Worm (Caenorhabditis elegans) whole organism, young adult: ENCODE measurements around the gene grwd-1.

Experiments used
- B0019.2 ChIP-seq: fragments of 200-800 bp; sonication (Bioruptor generic); conservative IDR thresholded peaks from 2 replicates; pipeline ENCODE4 v1.3.6; 2022; ENCODE audit warnings: missing genetic modification reagents, missing genetic modification characterization, missing compliant biosample characterization
- F39B2.1 ChIP-seq: fragments of 200-800 bp; sonication (Bioruptor generic); IDR thresholded peaks from 2 replicates; pipeline ENCODE4 v1.3.6; 2022; ENCODE audit warnings: missing genetic modification reagents, missing genetic modification characterization, missing compliant biosample characterization
- T26A5.8 ChIP-seq: sonication (generic microtip); optimal IDR thresholded peaks from 2 replicates; lab custom pipeline; 2016; ENCODE audit warnings: missing genetic modification characterization, missing compliant biosample characterization
- Y56A3A.18 ChIP-seq: fragments of 200-800 bp; sonication (Bioruptor generic); IDR thresholded peaks from 2 replicates; pipeline ENCODE4 v1.3.6; 2022; ENCODE audit warnings: missing genetic modification reagents, missing genetic modification characterization, missing compliant biosample characterization
- ama-1 ChIP-seq, 3 experiments: fragments of 150-350 bp in 1 of 3; sonication (generic microtip) in 2 of 3; optimal IDR thresholded peaks; 2 replicates each; lab custom pipeline; 2014 to 2018; ENCODE audit warnings: missing biosample characterization in 2 of 3, missing genetic modification characterization in 2 of 3, missing genetic modification reagents in 2 of 3
- attf-6 ChIP-seq: fragments of 200-800 bp; sonication (Bioruptor generic); IDR thresholded peaks from 2 replicates; pipeline ENCODE4 v1.3.6; 2022; ENCODE audit warnings: missing genetic modification reagents, missing genetic modification characterization, missing compliant biosample characterization
- bed-1 ChIP-seq: fragments of 200-800 bp; sonication (Bioruptor generic); IDR thresholded peaks from 2 replicates; pipeline ENCODE4 v1.3.6; 2022; ENCODE audit warnings: missing genetic modification reagents, missing genetic modification characterization, missing compliant biosample characterization
- cebp-1 ChIP-seq, 2 experiments: fragments of 200-800 bp in 1 of 2; sonication (Bioruptor generic) in 1 of 2; sonication (generic microtip) in 1 of 2; IDR thresholded peaks in 1 of 2; optimal IDR thresholded peaks in 1 of 2; 2 replicates each; pipeline versions ENCODE4 v1.3.6 to Lab custom; 2017 to 2022; ENCODE audit warnings: missing compliant biosample characterization in 2 of 2, missing genetic modification characterization in 2 of 2, mild to moderate bottlenecking in 1 of 2, missing genetic modification reagents in 1 of 2, moderate library complexity in 1 of 2
- cebp-2 ChIP-seq: fragments of 200-800 bp; sonication (Bioruptor generic); IDR thresholded peaks from 2 replicates; pipeline ENCODE4 v1.3.6; 2022; ENCODE audit warnings: missing genetic modification characterization, missing compliant biosample characterization
- ceh-40 ChIP-seq: fragments of 200-800 bp; sonication (Bioruptor generic); IDR thresholded peaks from 2 replicates; pipeline ENCODE4 v1.3.6; 2022; ENCODE audit warnings: missing genetic modification characterization, missing compliant biosample characterization
- die-1 ChIP-seq: sonication (generic microtip); optimal IDR thresholded peaks from 2 replicates; lab custom pipeline; 2016; ENCODE audit warnings: missing genotype, mild to moderate bottlenecking, missing genetic modification characterization, missing compliant biosample characterization
- dox-1 ChIP-seq: fragments of 200-800 bp; sonication (Bioruptor generic); IDR thresholded peaks from 2 replicates; pipeline ENCODE4 v1.3.6; 2022; ENCODE audit warnings: missing genetic modification reagents, missing genetic modification characterization, missing compliant biosample characterization
- dpff-1 ChIP-seq: sonication (generic microtip); optimal IDR thresholded peaks from 2 replicates; lab custom pipeline; 2017; ENCODE audit warnings: mild to moderate bottlenecking, missing genetic modification characterization, missing compliant biosample characterization
- egl-18 ChIP-seq: fragments of 200-800 bp; sonication (Bioruptor generic); IDR thresholded peaks from 2 replicates; pipeline ENCODE4 v1.3.6; 2022; ENCODE audit warnings: missing genetic modification reagents, missing genetic modification characterization, missing compliant biosample characterization
- egrh-3 ChIP-seq: fragments of 200-800 bp; sonication (Bioruptor generic); IDR thresholded peaks from 2 replicates; pipeline ENCODE4 v1.3.6; 2022; ENCODE audit warnings: missing genetic modification reagents, missing genetic modification characterization, missing compliant biosample characterization
- him-1 ChIP-seq: sonication (generic microtip); optimal IDR thresholded peaks from 2 replicates; lab custom pipeline; 2016; ENCODE audit warnings: missing genotype, missing genetic modification reagents, missing genetic modification characterization, missing compliant biosample characterization
- hsf-1 ChIP-seq: fragments of 200-800 bp; sonication (Bioruptor generic); IDR thresholded peaks from 2 replicates; pipeline ENCODE4 v1.3.6; 2022; ENCODE audit warnings: missing genetic modification reagents, missing genetic modification characterization, missing compliant biosample characterization
- lag-1 ChIP-seq: fragments of 200-800 bp; sonication (Bioruptor generic); IDR thresholded peaks from 2 replicates; pipeline ENCODE4 v1.3.6; 2022; ENCODE audit warnings: missing genetic modification reagents, missing genetic modification characterization, missing compliant biosample characterization
- lin-35 ChIP-seq, 3 experiments: fragments of 150-350 bp in 2 of 3; sonication (generic microtip) in 1 of 3; optimal IDR thresholded peaks; 2 replicates each; lab custom pipeline; 2014 to 2018; ENCODE audit warnings: missing biosample characterization in 3 of 3, missing genetic modification characterization in 3 of 3, missing genetic modification reagents in 3 of 3
- nfya-2 ChIP-seq: fragments of 200-800 bp; sonication (Bioruptor generic); IDR thresholded peaks from 2 replicates; pipeline ENCODE4 v1.3.6; 2022; ENCODE audit warnings: missing genetic modification reagents, missing genetic modification characterization, missing compliant biosample characterization
- nfyb-1 ChIP-seq: fragments of 200-800 bp; sonication (Bioruptor generic); IDR thresholded peaks from 2 replicates; pipeline ENCODE4 v1.3.6; 2022; ENCODE audit warnings: missing genetic modification reagents, missing genetic modification characterization, missing compliant biosample characterization
- nhr-120 ChIP-seq: fragments of 200-800 bp; sonication (Bioruptor generic); IDR thresholded peaks from 2 replicates; pipeline ENCODE4 v1.3.6; 2022; ENCODE audit warnings: missing genetic modification characterization, missing compliant biosample characterization
- nhr-179 ChIP-seq: sonication (generic microtip); optimal IDR thresholded peaks from 2 replicates; lab custom pipeline; 2016; ENCODE audit warnings: mild to moderate bottlenecking, missing genetic modification characterization, missing compliant biosample characterization
- nhr-80 ChIP-seq: sonication (generic microtip); optimal IDR thresholded peaks from 2 replicates; lab custom pipeline; 2016; ENCODE audit warnings: missing genetic modification characterization, missing compliant biosample characterization
- nhr-90 ChIP-seq: sonication (generic microtip); optimal IDR thresholded peaks from 2 replicates; lab custom pipeline; 2016; ENCODE audit warnings: missing genotype, mild to moderate bottlenecking, missing genetic modification characterization, missing compliant biosample characterization
- rec-8 ChIP-seq, 2 experiments: sonication (generic microtip); optimal IDR thresholded peaks; 2 replicates each; lab custom pipeline; 2016; ENCODE audit warnings: mild to moderate bottlenecking in 2 of 2, missing genetic modification characterization in 2 of 2, missing genetic modification reagents in 2 of 2, missing genotype in 2 of 2, missing biosample characterization in 1 of 2, missing compliant biosample characterization in 1 of 2, moderate library complexity in 1 of 2
- tlf-1 ChIP-seq: fragments of 200-800 bp; sonication (Bioruptor generic); optimal IDR thresholded peaks from 2 replicates; lab custom pipeline; 2018; ENCODE audit warnings: mild to moderate bottlenecking, missing genetic modification characterization, missing compliant biosample characterization
- unc-130 ChIP-seq: sonication (generic microtip); optimal IDR thresholded peaks from 2 replicates; lab custom pipeline; 2016; ENCODE audit warnings: missing genetic modification reagents, missing genetic modification characterization, missing compliant biosample characterization
- zfh-2 ChIP-seq: fragments of 200-800 bp; sonication (Bioruptor generic); conservative IDR thresholded peaks from 2 replicates; pipeline ENCODE4 v1.3.6; 2022; ENCODE audit warnings: missing genetic modification reagents, missing genetic modification characterization, missing compliant biosample characterization
- ztf-26 ChIP-seq: sonication (generic microtip); optimal IDR thresholded peaks from 2 replicates; lab custom pipeline; 2017; ENCODE audit warnings: missing genetic modification characterization, missing compliant biosample characterization
- ztf-3 ChIP-seq: fragments of 200-800 bp; sonication (Bioruptor generic); optimal IDR thresholded peaks from 2 replicates; lab custom pipeline; 2018; ENCODE audit warnings: mild to moderate bottlenecking, missing genetic modification characterization, missing compliant biosample characterization

Gene grwd-1

DNA sequence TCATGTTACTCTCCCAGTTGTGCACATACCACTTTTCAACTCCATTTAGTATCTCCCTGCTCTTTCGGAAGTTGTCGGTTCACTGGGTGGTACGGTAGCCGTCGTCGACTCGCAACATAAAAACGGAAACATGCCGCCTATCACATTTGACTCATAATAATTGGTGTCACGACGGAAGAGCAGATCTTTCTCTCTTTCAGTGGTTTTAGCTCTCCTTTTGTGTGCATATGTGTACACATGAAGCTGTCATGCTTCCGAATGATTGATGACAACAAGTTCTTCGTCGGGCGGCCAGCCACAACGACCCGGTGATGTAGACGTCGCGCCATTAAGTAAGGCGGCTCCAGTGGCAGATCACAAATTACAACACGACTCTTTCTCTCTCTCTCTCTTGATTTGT lies 27.5 kb upstream of the grwd-1 start:
- TF ChIP-seq nfya-2 (no peak), bed-1 (GFP tag; lab: Robert Waterston, UW) (no peak), F39B2.1 (GFP tag; lab: Robert Waterston, UW) (no peak), nhr-120 (GFP tag; lab: Robert Waterston, UW) (no peak), nhr-90 (tag; lab: Kevin White, UChicago) (no peak), rec-8 (tag; optimal IDR thresholded peaks at IDR 0.05; lab: Kevin White, UChicago) (no peak), cebp-2 (no peak), nhr-179 (tag; lab: Kevin White, UChicago) (no peak), unc-130 (GFP tag; lab: Kevin White, UChicago) (no peak), dpff-1 (tag; lab: Kevin White, UChicago) (no peak)

DNA sequence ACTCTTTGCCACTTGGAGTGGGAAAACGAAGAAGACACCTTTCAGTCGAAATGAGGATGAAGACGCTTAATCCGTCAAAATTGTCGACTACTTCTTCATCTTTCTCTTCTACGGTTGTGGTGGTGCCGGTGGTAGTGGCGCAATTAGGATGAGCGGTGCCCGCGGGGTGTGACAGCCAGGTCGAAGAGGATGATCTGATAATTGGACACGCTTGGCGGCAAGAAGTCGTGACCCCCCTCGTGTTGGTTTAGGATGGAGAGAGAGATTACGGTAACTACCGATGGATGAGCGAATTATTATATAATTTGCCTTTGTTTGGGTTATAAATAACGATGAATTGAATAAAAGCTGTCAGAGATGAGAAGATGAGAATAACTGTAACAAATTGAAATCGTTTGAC lies 26.3 kb upstream of the grwd-1 start:
- TF ChIP-seq zfh-2 (GFP tag; lab: Robert Waterston, UW) (0 out of 2 replicates have a peak, but pooled peaks have one; percentile 18), die-1 (tag; lab: Kevin White, UChicago) (no peak)

ce11 chrIII:5129261-5129660 lies 24.0 kb upstream of the grwd-1 start:
- TF ChIP-seq nfyb-1 (GFP tag; lab: Robert Waterston, UW): 0 out of 2 replicates have a peak, but pooled peaks have one; percentile 20
- peak; percentile 52 for TF ChIP-seq zfh-2 (GFP tag; lab: Robert Waterston, UW)
- no peak for TF ChIP-seq lin-35 (GFP tag; optimal IDR thresholded peaks at IDR 0.05; lab: Kevin White, UChicago)
- no peak for TF ChIP-seq egrh-3 (GFP tag; lab: Robert Waterston, UW)
- no peak for TF ChIP-seq egl-18 (GFP tag; lab: Robert Waterston, UW)
- 0 out of 2 replicates have a peak, but pooled peaks have one; percentile 73 for TF ChIP-seq nhr-120 (GFP tag; lab: Robert Waterston, UW)

- TF ChIP-seq hsf-1 (GFP tag; lab: Robert Waterston, UW) (no peak), lag-1 (GFP tag; lab: Robert Waterston, UW) (no peak), him-1 (tag; lab: Kevin White, UChicago) (peak; percentile 91), Y56A3A.18 (no peak), ztf-3 (GFP tag; lab: Kevin White, UChicago) (no peak)
These were observed 22.6 kb upstream of the grwd-1 start for ce11 chrIII:5130654-5131053.

ce11 chrIII:5134506-5134905 lies 18.8 kb upstream of the grwd-1 start:
- no peak for TF ChIP-seq ceh-40 (GFP tag; lab: Robert Waterston, UW)
- TF ChIP-seq nhr-120 (GFP tag; lab: Robert Waterston, UW): no peak
- TF ChIP-seq him-1 (tag; lab: Kevin White, UChicago): peak; percentile 47
- TF ChIP-seq lag-1 (GFP tag; lab: Robert Waterston, UW): no peak
- TF ChIP-seq B0019.2 (GFP tag; lab: Robert Waterston, UW): no peak
- TF ChIP-seq, all 124 proteins: peak for 1

ce11 chrIII:5136033-5136597 lies 17.1 kb upstream of the grwd-1 start, which contains the start of gene tbx-2:
Gene tbx-2 (minus strand): TSS chrIII:5136296.
- TF ChIP-seq ama-1 (optimal IDR thresholded peaks at IDR 0.05; lab: Kevin White, UChicago) (no peak), ama-1 (GFP tag; optimal IDR thresholded peaks at IDR 0.05; lab: Kevin White, UChicago) (no peak), cebp-1 (GFP tag; IDR thresholded peaks at IDR 0.05; lab: Robert Waterston, UW) (no peak), cebp-1 (tag; optimal IDR thresholded peaks at IDR 0.05; lab: Kevin White, UChicago) (peak; percentile 1), dox-1 (GFP tag; lab: Robert Waterston, UW) (peak; percentile 45), zfh-2 (GFP tag; lab: Robert Waterston, UW) (peak; percentile 64), nhr-80 (tag; lab: Kevin White, UChicago) (peak; percentile 45), egrh-3 (GFP tag; lab: Robert Waterston, UW) (0 out of 2 replicates have a peak, but pooled peaks have one; percentile 32), T26A5.8 (tag; lab: Kevin White, UChicago) (no peak), tlf-1 (GFP tag; lab: Kevin White, UChicago) (no peak), attf-6 (GFP tag; lab: Robert Waterston, UW) (no peak), ztf-26 (tag; lab: Kevin White, UChicago) (no peak), nfyb-1 (GFP tag; lab: Robert Waterston, UW) (peak; percentile 81; the same call in 1 of the 2 replicates)
